Worm (Caenorhabditis elegans): ENCODE measurements around the gene dop-5.

Gene dop-5

DNA sequence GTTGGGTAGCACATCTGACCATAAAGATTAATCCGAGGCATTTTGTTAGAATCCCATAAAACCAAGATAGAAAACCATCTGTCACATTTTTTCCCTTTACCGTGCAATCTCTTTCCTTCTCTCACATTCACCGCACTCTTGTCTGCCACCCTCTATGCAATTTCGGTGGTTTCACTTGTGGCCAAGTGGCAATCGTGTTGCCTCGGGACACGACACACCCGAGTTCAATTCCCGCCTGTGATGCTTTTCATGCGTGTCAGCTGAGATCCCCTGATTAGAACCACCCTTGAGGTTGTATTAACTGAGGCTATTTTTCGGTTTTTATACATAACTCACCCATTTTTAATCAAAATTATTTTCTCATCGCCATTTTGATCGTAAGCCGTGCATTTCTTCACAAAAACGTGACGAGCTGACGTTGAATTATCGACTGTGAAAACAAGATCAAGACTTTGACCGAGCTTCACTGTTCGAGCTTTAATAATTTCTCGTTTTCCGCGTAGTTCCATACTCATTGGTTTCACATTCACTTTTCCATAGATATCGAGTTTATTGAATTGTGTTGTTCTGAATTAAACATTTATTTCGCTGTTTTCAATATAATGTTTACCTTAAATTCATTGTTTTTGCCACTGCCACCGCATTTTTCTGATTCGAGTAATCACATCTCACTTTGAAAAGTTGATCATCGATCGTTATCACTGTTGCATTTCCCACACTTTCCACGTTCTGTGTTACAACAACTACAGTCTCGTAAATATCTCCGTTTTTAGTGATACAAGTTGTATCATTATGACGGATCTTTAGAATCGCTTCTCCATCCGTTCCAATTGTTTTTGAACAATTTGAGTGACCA lies 51.8 kb downstream of the dop-5 start (continued):
- TF ChIP-seq nhr-10 (tag; optimal IDR thresholded peaks at IDR 0.05) (no peak), nhr-11 (tag; optimal IDR thresholded peaks at IDR 0.05) (peak; percentile 78), nhr-12 (tag; optimal IDR thresholded peaks at IDR 0.05) (no peak), R02D3.7 (tag; optimal IDR thresholded peaks at IDR 0.05) (no peak), ztf-4 (tag; optimal IDR thresholded peaks at IDR 0.05) (peak; percentile 64), lin-13 (GFP tag; optimal IDR thresholded peaks at IDR 0.05) (peak; percentile 71), ztf-1 (GFP tag; conservative IDR thresholded peaks at IDR 0.05) (0 out of 2 replicates have a peak, but pooled peaks have one; percentile 72), sem-4 (tag; optimal IDR thresholded peaks at IDR 0.05) (peak; percentile 61), zag-1 (tag; optimal IDR thresholded peaks at IDR 0.05) (peak; percentile 9), gmeb-1 (tag; optimal IDR thresholded peaks at IDR 0.05) (peak; percentile 77), alr-1 (tag; optimal IDR thresholded peaks at IDR 0.05) (no peak), elt-1 (tag; optimal IDR thresholded peaks at IDR 0.05) (no peak), unc-39 (tag; optimal IDR thresholded peaks at IDR 0.05) (no peak), blmp-1 (tag; optimal IDR thresholded peaks at IDR 0.05; ENCODE audit: insufficient read depth) (no peak), fos-1 (tag; optimal IDR thresholded peaks at IDR 0.05) (peak; percentile 76), aly-2 (tag; optimal IDR thresholded peaks at IDR 0.05) (no peak), mbf-1 (tag; optimal IDR thresholded peaks at IDR 0.05) (peak; percentile 32), egl-27 (tag; optimal IDR thresholded peaks at IDR 0.05) (peak; percentile 64), lsy-2 (tag; optimal IDR thresholded peaks at IDR 0.05) (peak; percentile 62 to 67), ceh-16 (tag; optimal IDR thresholded peaks at IDR 0.05) (peak; percentile 44)

- TF ChIP-seq nhr-25 (tag; optimal IDR thresholded peaks at IDR 0.05) = peak; percentile 9
- TF ChIP-seq ZK546.5 (tag; optimal IDR thresholded peaks at IDR 0.05) = no peak
These were observed 53.1 kb downstream of the dop-5 start for ce11 chrV:11312904-11313303.
